Worm (Caenorhabditis elegans) whole organism, mixed stage, embryonic: ENCODE results near the gene gar-2.

Experiments used
- M03D4.4 ChIP-seq: sonication (generic microtip); optimal IDR thresholded peaks from 2 replicates; lab custom pipeline; 2017; ENCODE audit warnings: mild to moderate bottlenecking, missing genetic modification characterization, missing compliant biosample characterization
- ces-1 ChIP-seq: fragments of 150-350 bp; optimal IDR thresholded peaks from 2 replicates; lab custom pipeline; 2014; ENCODE audit warnings: missing biosample characterization, missing genetic modification reagents, missing genetic modification characterization
- elt-3 ChIP-seq: fragments of 150-350 bp; optimal IDR thresholded peaks from 2 replicates; lab custom pipeline; 2014; ENCODE audit warnings: missing biosample characterization, missing genetic modification characterization
- nhr-28 ChIP-seq: fragments of 150-350 bp; optimal IDR thresholded peaks from 2 replicates; lab custom pipeline; 2014; ENCODE audit warnings: missing biosample characterization, missing genetic modification characterization

DNA sequence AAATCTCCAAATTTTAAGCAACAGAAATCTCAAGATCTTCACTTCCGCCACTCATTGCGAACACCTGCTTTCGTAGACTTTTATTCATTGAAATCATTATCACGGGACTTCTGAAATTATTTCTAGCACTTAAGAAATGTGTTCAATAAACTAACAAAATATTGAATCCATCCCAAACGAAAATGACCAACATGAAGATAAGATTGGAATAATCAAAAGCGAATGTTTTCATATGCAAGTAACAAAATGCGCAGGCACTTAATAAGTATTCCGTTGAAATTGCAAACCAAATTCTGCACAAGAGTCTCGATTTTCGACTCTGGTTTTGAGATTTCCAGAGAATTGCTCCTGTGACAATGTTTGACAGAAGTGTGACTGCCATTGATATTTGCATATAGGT is 44.7 kb upstream of the gar-2 start, which contains the start of gene srg-5:
- no peak for TF ChIP-seq nhr-28 (tag; lab: Kevin White, UChicago)
- no peak for TF ChIP-seq ces-1 (GFP tag; lab: Kevin White, UChicago)
- no peak for TF ChIP-seq M03D4.4 (tag; lab: Kevin White, UChicago)
- no peak for TF ChIP-seq elt-3 (tag; lab: Kevin White, UChicago)
